Fruit fly (Drosophila melanogaster): ENCODE results near the gene Socs16D.

Gene Socs16D

DNA sequence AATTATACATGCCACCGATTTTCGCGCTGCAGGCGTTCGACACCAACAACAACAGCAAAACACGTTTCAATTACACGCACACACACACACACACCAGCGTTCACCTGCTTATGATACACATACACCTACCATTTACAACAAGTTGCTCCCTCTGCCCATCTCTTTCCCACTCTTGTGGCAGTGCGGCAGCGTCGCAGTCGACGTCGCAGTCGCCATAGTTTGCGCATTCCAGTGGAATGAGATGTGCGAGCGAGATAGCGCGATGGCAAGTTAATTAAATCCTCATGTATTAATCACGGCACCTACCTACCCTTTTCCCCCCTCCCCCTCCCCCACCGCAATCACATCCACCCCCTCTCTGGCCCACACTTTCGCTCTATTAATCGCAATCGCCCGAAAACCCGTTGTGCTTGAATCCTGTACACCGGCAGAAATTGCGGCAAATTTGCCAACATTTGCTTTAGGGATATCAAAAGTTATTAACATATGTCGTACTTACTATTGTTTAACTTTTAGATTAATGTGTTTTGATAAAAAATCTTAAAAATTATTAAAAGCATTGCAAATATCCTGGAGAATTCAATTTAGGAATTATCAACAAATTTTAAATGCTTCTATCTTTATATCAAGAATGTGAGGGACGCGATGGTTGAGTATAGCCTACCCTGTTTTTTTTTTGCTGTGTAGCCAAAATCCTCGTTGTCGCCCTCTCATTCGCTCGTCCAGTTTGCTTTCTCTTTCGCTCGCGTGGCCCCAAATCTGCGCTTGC is 24.8 kb downstream of the Socs16D start:
- TF ChIP-seq EcR (GFP tag; optimal IDR thresholded peaks at IDR 0.05) (no peak), CG8159 (tag; optimal IDR thresholded peaks at IDR 0.05) (peak; percentile 85), CG34367 (tag; optimal IDR thresholded peaks at IDR 0.05) (peak; percentile 64), rn (GFP tag; IDR thresholded peaks at IDR 0.05) (0 out of 2 replicates have a peak, but pooled peaks have one; percentile 12), fd96Ca (GFP tag; IDR thresholded peaks at IDR 0.05) (no peak), Snoo (tag; optimal IDR thresholded peaks at IDR 0.05) (peak; percentile 75), Pif1B (GFP tag; optimal IDR thresholded peaks at IDR 0.05) (peak; percentile 53), CG32121 (GFP tag; IDR thresholded peaks at IDR 0.05) (no peak), CG10348 (GFP tag; IDR thresholded peaks at IDR 0.05) (no peak), CG13204 (GFP tag; optimal IDR thresholded peaks at IDR 0.05) (no peak), Ets98B (GFP tag; IDR thresholded peaks at IDR 0.05) (no peak), CG8301 (tag; optimal IDR thresholded peaks at IDR 0.05) (peak; percentile 70), CG17806 (tag; optimal IDR thresholded peaks at IDR 0.05) (peak; percentile 66), CG9948 (tag; optimal IDR thresholded peaks at IDR 0.05) (peak; percentile 79), gl (tag; optimal IDR thresholded peaks at IDR 0.05) (no peak), Pif1A (GFP tag; optimal IDR thresholded peaks at IDR 0.05) (peak; percentile 67), CG4496 (GFP tag; IDR thresholded peaks at IDR 0.05) (0 out of 3 replicates have a peak, but pooled peaks have one; percentile 13), CG14655 (GFP tag; optimal IDR thresholded peaks at IDR 0.05) (peak; percentile 78), D1 (tag; optimal IDR thresholded peaks at IDR 0.05) (peak; percentile 54), CG15710 (tag; optimal IDR thresholded peaks at IDR 0.05) (peak; percentile 80), CG12605 (GFP tag; IDR thresholded peaks at IDR 0.05) (no peak)

DNA sequence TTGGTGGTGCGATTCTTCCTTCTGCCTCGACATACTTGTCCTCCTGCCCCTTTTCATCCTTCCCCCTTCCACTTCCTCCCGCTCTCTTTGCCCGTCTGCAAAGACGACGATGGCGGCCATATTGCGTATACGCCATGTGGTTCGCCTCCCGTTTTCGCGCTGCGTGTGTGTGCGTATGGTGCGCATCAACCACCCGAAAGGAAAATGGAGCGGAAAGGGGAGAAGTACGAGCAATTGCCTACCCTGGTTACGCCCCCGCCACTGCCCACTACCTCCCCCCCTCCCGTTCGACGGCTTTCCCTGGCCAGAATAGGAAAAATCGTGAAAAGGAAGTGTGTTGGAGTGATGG is 27.6 kb downstream of the Socs16D start:
- TF ChIP-seq fd96Ca (GFP tag; IDR thresholded peaks at IDR 0.05) (no peak), CG12605 (GFP tag; IDR thresholded peaks at IDR 0.05) (no peak), CG8159 (tag; optimal IDR thresholded peaks at IDR 0.05) (no peak), rn (GFP tag; IDR thresholded peaks at IDR 0.05) (no peak), CG34367 (tag; optimal IDR thresholded peaks at IDR 0.05) (no peak), gl (tag; optimal IDR thresholded peaks at IDR 0.05) (no peak), Pif1A (GFP tag; optimal IDR thresholded peaks at IDR 0.05) (no peak), D1 (tag; optimal IDR thresholded peaks at IDR 0.05) (no peak), CG17806 (tag; optimal IDR thresholded peaks at IDR 0.05) (no peak), Pif1B (GFP tag; optimal IDR thresholded peaks at IDR 0.05) (no peak), CG9948 (tag; optimal IDR thresholded peaks at IDR 0.05) (no peak)

DNA sequence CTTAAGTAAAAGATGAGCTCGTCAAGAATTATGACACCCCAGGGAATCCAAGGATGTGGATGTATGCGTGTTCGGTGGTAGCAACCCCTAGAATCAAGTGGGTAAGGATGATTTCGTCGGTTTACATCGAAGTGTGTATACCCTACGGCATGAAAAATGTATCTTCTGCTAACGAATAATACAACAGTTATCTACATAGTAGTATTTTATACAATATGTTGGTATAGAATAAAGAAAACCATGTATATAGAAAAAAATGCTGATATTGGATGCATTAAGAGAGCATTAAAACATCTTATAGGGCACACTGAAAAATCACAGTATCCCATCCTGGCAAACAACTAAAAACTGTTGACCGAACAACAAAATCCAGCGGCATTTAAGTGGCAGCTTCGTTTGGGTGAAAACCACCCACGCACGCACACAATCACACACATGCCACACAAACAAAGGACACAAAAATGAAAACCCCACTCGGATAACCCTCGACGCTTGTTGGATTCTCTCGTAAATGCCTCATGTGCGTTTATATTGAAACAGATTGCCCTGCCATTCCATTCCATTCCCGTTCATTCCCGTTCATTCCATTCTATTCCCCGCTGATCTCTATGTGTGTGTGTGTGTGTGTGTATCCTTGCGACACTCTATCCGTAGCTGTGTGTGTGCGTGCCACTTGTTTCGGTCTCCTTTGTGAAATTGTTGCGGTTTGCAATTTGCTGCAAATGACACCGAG is 28.1 kb downstream of the Socs16D start:
- TF ChIP-seq gl (tag; optimal IDR thresholded peaks at IDR 0.05) (no peak), fd96Ca (GFP tag; IDR thresholded peaks at IDR 0.05) (no peak), CG17806 (tag; optimal IDR thresholded peaks at IDR 0.05) (no peak), Snoo (tag; optimal IDR thresholded peaks at IDR 0.05) (no peak), CG15710 (tag; optimal IDR thresholded peaks at IDR 0.05) (no peak), CG12605 (GFP tag; IDR thresholded peaks at IDR 0.05) (no peak), CG14655 (GFP tag; optimal IDR thresholded peaks at IDR 0.05) (no peak), CG8301 (tag; optimal IDR thresholded peaks at IDR 0.05) (no peak), D1 (tag; optimal IDR thresholded peaks at IDR 0.05) (no peak), EcR (GFP tag; optimal IDR thresholded peaks at IDR 0.05) (no peak), CG13204 (GFP tag; optimal IDR thresholded peaks at IDR 0.05) (no peak), CG32121 (GFP tag; IDR thresholded peaks at IDR 0.05) (no peak), rn (GFP tag; IDR thresholded peaks at IDR 0.05) (no peak), CG10348 (GFP tag; IDR thresholded peaks at IDR 0.05) (no peak)

DNA sequence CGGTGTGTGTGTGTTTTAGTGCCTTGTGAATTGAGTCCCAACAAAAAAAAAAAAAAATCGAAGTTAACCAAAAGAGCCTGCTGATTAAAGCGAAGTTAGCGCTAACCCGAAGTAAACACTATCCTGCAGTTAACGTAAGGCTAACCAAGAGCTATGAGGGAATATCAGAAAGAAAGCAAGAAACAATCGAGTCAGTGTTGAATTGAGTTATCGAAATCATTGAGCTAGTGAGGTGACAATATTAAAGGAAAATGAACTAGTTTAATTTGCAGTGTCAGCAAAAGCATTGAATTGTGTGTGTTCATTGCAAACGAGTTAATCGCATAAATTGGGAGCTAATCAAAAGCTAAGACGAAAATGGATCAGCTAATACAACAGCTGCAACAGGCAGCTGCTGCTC is 36.7 kb downstream of the Socs16D start, which contains the start of gene OdsH:
Gene OdsH, plus strand, starts transcription at position 301 of the 400 bp plus-strand sequence.
- TF ChIP-seq CG15710 (tag; optimal IDR thresholded peaks at IDR 0.05) (no peak), CG13204 (GFP tag; optimal IDR thresholded peaks at IDR 0.05) (no peak), CG17806 (tag; optimal IDR thresholded peaks at IDR 0.05) (no peak), Pif1A (GFP tag; optimal IDR thresholded peaks at IDR 0.05) (no peak), CG32121 (GFP tag; IDR thresholded peaks at IDR 0.05) (no peak), CG14655 (GFP tag; optimal IDR thresholded peaks at IDR 0.05) (no peak), CG10348 (GFP tag; IDR thresholded peaks at IDR 0.05) (no peak), EcR (GFP tag; optimal IDR thresholded peaks at IDR 0.05) (no peak), CG9948 (tag; optimal IDR thresholded peaks at IDR 0.05) (no peak), Ets98B (GFP tag; IDR thresholded peaks at IDR 0.05) (no peak), gl (tag; optimal IDR thresholded peaks at IDR 0.05) (no peak), rn (GFP tag; IDR thresholded peaks at IDR 0.05) (no peak), D1 (tag; optimal IDR thresholded peaks at IDR 0.05) (no peak), CG8159 (tag; optimal IDR thresholded peaks at IDR 0.05) (no peak), Pif1B (GFP tag; optimal IDR thresholded peaks at IDR 0.05) (no peak), fd96Ca (GFP tag; IDR thresholded peaks at IDR 0.05) (no peak), CG34367 (tag; optimal IDR thresholded peaks at IDR 0.05) (no peak), CG4496 (GFP tag; IDR thresholded peaks at IDR 0.05) (no peak)

DNA sequence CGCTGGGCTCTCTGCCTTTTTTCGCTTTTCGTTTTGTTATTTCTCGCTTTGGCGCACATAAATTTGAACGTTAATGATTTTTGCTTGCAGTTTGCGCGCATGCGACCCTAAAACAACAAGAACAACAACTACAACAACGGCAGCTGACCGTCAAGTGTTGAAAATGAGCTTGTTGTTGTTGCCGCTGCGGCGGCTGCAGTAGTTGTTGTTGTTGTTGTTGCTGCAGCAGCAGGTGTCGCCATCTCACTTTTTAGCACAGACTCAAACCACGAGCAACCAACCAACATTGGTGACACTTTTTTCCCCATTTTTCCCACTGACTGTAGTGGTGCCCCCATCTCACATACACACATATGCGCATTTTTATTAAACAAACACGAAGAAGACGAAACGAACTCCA is 37.3 kb downstream of the Socs16D start:
- TF ChIP-seq CG8301 (tag; optimal IDR thresholded peaks at IDR 0.05) (no peak), CG15710 (tag; optimal IDR thresholded peaks at IDR 0.05) (no peak), CG34367 (tag; optimal IDR thresholded peaks at IDR 0.05) (no peak), CG14655 (GFP tag; optimal IDR thresholded peaks at IDR 0.05) (no peak), CG32121 (GFP tag; IDR thresholded peaks at IDR 0.05) (no peak), CG13204 (GFP tag; optimal IDR thresholded peaks at IDR 0.05) (no peak), CG9948 (tag; optimal IDR thresholded peaks at IDR 0.05) (no peak), rn (GFP tag; IDR thresholded peaks at IDR 0.05) (no peak), D1 (tag; optimal IDR thresholded peaks at IDR 0.05) (no peak), CG4496 (GFP tag; IDR thresholded peaks at IDR 0.05) (no peak), Snoo (tag; optimal IDR thresholded peaks at IDR 0.05) (no peak), CG8159 (tag; optimal IDR thresholded peaks at IDR 0.05) (no peak), fd96Ca (GFP tag; IDR thresholded peaks at IDR 0.05) (no peak), Ets98B (GFP tag; IDR thresholded peaks at IDR 0.05) (no peak)

All from whole organism, pupa.